Fruit fly (Drosophila melanogaster) whole organism: Measurements from ENCODE around the gene up.

Source experiments
- CG8478 ChIP-seq: fragments of >200 bp; optimal IDR thresholded peaks from 2 replicates; lab custom pipeline; 2018; ENCODE audit warnings: inconsistent platforms
- Dll ChIP-seq: fragments of >200 bp; optimal IDR thresholded peaks from 2 replicates; lab custom pipeline; 2017
- EcR ChIP-seq, 2 experiments: fragments of >200 bp; optimal IDR thresholded peaks; 2 replicates each; lab custom pipeline; 2017; ENCODE audit warnings: missing biosample characterization in 2 of 2, missing genetic modification characterization in 2 of 2, missing genetic modification reagents in 2 of 2
- pan ChIP-seq: fragments of >200 bp; optimal IDR thresholded peaks from 2 replicates; lab custom pipeline; 2017
- psq ChIP-seq: fragments of >200 bp; optimal IDR thresholded peaks from 2 replicates; lab custom pipeline; 2017
- usp ChIP-seq: fragments of >200 bp; optimal IDR thresholded peaks from 2 replicates; lab custom pipeline; 2017; ENCODE audit warnings: missing biosample characterization, missing genetic modification characterization, mixed read lengths

Gene up

DNA sequence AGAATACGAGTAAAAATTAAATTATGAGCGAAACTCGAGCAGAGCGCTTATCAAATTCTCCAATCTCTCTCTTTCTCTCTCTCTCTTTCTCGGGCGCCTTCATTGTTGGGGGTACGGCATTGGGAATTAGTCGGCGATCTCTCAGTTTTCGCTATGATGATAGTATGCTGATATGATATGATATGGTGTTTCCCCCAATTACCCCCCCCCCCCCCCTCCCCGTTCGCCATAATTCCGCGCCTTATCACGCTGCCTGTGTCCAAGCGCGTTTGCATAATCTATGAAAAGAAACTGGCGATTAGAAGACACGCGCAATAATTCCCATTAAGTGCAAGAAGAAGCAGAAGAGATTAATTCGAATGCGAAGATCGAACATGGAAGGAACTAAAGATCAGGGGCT, 34.4 kb upstream of the up start:
- TF ChIP-seq pan (no peak), usp (no peak), EcR (GFP tag; optimal IDR thresholded peaks at IDR 0.05; lab: Kevin White, UChicago) (no peak)

- TF ChIP-seq usp (no peak), psq (lab: Kevin White, UChicago) (no peak), pan (no peak), Dll (lab: Kevin White, UChicago) (no peak), CG8478 (lab: Kevin White, UChicago) (no peak), EcR (GFP tag; optimal IDR thresholded peaks at IDR 0.05; lab: Kevin White, UChicago) (no peak)
Observed at dm6 chrX:13635000-13635368, 32.6 kb upstream of the up start.

dm6 chrX:13634254-13634999, 32.0 kb upstream of the up start:
- TF ChIP-seq pan (no peak), Dll (lab: Kevin White, UChicago) (no peak), EcR (GFP tag; optimal IDR thresholded peaks at IDR 0.05; lab: Kevin White, UChicago) (no peak), CG8478 (lab: Kevin White, UChicago) (no peak), usp (no peak), psq (lab: Kevin White, UChicago) (no peak)

DNA sequence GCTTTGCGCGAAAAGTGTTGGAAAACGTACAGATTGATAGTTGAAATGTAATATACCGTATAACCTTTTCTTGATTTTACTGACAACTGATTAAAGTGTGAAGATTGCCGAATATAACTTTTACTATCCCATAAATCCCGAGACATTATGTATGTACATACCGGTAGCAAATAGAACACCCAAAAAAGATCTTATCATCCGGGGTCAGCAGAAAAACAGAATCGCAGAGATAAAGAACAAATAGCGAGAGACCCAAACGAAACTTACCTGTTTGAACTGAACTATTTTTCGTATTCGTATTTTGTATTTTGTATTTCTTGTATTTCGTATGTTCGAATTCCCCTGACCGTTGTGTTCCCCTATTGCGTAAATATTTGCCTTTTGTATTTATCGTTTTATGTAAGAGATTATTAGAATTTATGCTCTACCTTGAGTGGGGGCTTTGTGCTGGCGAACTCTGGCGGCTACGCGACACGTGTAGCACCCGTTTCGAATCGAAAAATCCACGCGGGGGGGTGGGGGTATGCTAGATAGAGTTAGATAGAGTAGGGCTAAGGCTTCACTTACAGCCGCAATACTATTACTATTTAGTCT, 31.0 kb upstream of the up start:
- TF ChIP-seq Dll (lab: Kevin White, UChicago), result no peak
- TF ChIP-seq EcR (GFP tag; optimal IDR thresholded peaks at IDR 0.05; lab: Kevin White, UChicago), result no peak
- TF ChIP-seq usp, result no peak
- TF ChIP-seq CG8478 (lab: Kevin White, UChicago), result no peak
- TF ChIP-seq psq (lab: Kevin White, UChicago), result no peak
- TF ChIP-seq pan, result no peak

DNA sequence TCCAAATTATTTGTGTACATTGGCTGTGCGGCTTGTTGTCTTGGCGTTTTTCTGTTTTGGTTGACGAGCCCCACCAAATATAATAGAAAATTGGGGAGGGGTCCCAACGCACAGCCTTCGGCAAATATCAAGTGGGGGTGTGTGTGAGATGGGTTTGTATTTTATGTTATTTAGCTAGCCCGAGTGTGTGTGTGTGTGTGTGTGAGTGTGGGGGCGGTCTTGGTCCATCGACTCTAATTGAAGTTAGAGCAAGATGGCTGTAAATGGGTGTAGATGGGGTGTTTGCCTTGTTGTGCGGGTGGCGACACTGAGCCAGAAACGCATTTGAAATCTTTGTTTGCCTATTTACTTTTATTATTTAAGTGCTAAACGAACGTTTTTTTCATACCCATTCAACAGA, 30.2 kb upstream of the up start:
- TF ChIP-seq pan (no peak), Dll (lab: Kevin White, UChicago) (no peak), usp (no peak)

DNA sequence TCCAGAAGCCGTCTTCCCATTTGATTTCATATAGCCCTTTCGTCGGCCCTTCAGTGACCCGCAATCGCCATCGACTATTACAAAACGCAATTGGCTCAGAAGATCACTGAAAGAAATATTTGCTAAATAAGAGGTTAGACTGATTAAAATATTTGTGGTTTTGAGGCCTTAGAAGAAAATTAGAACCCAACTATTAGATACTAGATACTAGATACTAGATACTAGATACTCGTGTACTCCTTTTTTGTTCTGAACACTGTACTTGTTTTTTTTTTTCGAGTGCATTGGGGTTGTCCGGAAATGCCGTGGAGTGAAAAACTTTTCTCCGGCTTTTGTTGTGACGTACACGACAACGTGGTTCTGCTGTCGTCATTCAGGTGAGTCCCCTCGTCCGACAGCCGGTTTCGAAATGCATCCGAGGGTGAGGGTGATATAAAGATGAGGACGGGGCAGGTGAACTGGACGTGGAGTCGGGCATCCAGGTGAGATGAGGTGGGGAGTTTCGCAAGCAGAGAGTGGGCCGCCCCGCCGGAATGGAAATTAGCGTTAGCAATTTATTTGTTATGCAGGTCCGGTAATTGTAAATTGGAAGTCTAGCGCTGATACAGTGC, 28.0 kb upstream of the up start:
- TF ChIP-seq EcR (GFP tag; optimal IDR thresholded peaks at IDR 0.05; lab: Kevin White, UChicago) (no peak), psq (lab: Kevin White, UChicago) (no peak), usp (no peak), Dll (lab: Kevin White, UChicago) (no peak), pan (no peak), CG8478 (lab: Kevin White, UChicago) (no peak)

DNA sequence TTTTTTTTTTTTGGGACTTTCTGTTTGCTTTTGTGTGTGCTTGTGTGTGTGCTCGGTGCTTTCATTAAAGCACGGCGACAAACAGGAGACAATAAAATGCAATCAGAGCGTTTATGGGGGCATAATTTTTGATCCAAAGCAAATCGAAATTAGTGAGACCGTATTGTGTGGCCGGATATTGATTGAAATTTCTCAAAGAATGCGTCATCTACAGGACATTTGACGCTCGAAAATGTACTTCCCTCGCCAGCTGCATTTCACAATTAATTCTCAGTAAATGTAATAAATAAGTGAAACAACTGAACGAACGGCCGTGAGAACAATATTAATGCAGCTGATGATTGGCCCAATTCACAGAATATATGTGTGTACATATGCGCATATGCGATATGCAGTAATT, 27.0 kb upstream of the up start:
- TF ChIP-seq Dll (lab: Kevin White, UChicago), result no peak
- no peak for TF ChIP-seq CG8478 (lab: Kevin White, UChicago)
- TF ChIP-seq pan, result no peak
- no peak for TF ChIP-seq EcR (GFP tag; optimal IDR thresholded peaks at IDR 0.05; lab: Kevin White, UChicago)
- no peak for TF ChIP-seq psq (lab: Kevin White, UChicago)
- TF ChIP-seq usp, result no peak

- no peak for TF ChIP-seq psq (lab: Kevin White, UChicago)
- no peak for TF ChIP-seq Dll (lab: Kevin White, UChicago)
- TF ChIP-seq usp, result no peak
- no peak for TF ChIP-seq pan
- TF ChIP-seq EcR (GFP tag; optimal IDR thresholded peaks at IDR 0.05; lab: Kevin White, UChicago), result no peak
- no peak for TF ChIP-seq CG8478 (lab: Kevin White, UChicago)
Observed at dm6 chrX:13627855-13628254, 25.5 kb upstream of the up start.

DNA sequence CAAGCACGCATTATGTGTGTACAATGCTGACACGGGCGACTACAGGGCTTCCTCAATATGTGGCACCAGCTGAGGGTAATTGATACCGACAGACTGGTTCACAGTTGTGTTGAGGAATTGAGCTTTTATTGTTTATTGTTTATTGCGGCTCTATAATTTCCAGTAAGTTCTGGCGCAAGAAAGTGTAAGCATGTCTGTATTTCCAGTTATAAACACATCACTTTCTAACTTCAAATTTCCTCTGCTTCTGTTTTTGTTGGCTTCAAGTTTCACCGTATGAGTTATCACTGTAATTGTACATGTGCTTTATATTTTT, 24.2 kb upstream of the up start:
- TF ChIP-seq Dll (lab: Kevin White, UChicago) (no peak), EcR (GFP tag; optimal IDR thresholded peaks at IDR 0.05; lab: Kevin White, UChicago) (no peak), psq (lab: Kevin White, UChicago) (no peak), CG8478 (lab: Kevin White, UChicago) (no peak), usp (no peak), pan (no peak)

DNA sequence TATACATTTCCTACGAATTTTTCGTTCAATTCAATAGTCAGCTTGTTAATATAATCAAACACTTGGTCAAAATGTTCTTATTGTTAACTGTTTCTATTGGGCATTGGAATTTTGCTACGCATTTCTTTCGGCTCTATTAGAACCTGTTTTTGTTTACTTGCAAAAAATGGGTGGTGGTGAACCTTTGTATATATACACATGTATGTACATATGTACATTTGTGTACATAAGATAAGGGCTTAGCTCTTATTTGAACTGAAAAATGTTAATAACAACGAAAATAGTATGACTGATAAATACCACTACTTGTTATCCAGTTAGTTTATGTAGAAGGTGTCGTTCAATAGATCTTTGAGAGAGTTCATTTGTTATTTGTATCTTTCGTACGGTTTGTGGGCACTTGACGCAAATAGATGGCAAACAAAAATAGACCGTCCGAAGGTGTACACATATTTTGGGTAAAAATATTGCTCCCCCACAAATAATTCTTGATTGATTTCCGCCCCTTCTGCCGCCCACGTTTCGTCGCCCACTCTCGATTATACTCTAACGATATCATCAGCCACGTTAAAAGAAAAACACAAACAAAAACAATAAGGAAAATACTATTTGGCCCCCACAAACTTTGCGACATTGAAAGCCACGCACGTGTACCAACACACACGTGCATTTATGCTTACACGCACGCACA, 23.7 kb upstream of the up start:
- no peak for TF ChIP-seq CG8478 (lab: Kevin White, UChicago)
- TF ChIP-seq psq (lab: Kevin White, UChicago), result no peak
- no peak for TF ChIP-seq Dll (lab: Kevin White, UChicago)
- no peak for TF ChIP-seq EcR (GFP tag; optimal IDR thresholded peaks at IDR 0.05; lab: Kevin White, UChicago)
- no peak for TF ChIP-seq pan
- TF ChIP-seq usp, result no peak

- TF ChIP-seq CG8478 (lab: Kevin White, UChicago), result no peak
- no peak for TF ChIP-seq EcR (GFP tag; optimal IDR thresholded peaks at IDR 0.05; lab: Kevin White, UChicago)
- no peak for TF ChIP-seq psq (lab: Kevin White, UChicago)
- TF ChIP-seq usp, result no peak
- TF ChIP-seq pan, result no peak
- no peak for TF ChIP-seq Dll (lab: Kevin White, UChicago)
Observed at dm6 chrX:13625080-13625723, 22.8 kb upstream of the up start.
